Worm (Caenorhabditis elegans): ENCODE data around the gene str-84.

str-84 gene

ce11 chrV:8990194-8990649 is 9.5 kb upstream of the str-84 start, which contains the start of gene F59E11.7:
F59E11.7 (plus strand) TSS chrV:8990244.
- TF ChIP-seq lin-14 (GFP tag; optimal IDR thresholded peaks at IDR 0.05): peak; percentile 52
- peak; percentile 73 for TF ChIP-seq nhr-85 (tag)
- TF ChIP-seq snu-23 (GFP tag; optimal IDR thresholded peaks at IDR 0.05): peak; percentile 19
- no peak for TF ChIP-seq nhr-90 (tag; optimal IDR thresholded peaks at IDR 0.05; ENCODE audit: poor library complexity)
- TF ChIP-seq unc-30 (tag; optimal IDR thresholded peaks at IDR 0.05): no peak
- no peak for TF ChIP-seq mdl-1 (tag; optimal IDR thresholded peaks at IDR 0.05)
- peak; percentile 16 for TF ChIP-seq nhr-20 (tag; optimal IDR thresholded peaks at IDR 0.05)
- TF ChIP-seq elt-3 (tag; optimal IDR thresholded peaks at IDR 0.05): peak in 1 of 6 experiments; percentile 37
- peak; percentile 33 for TF ChIP-seq blmp-1 (tag; optimal IDR thresholded peaks at IDR 0.05)
- TF ChIP-seq efl-1 (optimal IDR thresholded peaks at IDR 0.05): no peak
- peak in 1 of 2 experiments; percentile 71 for TF ChIP-seq efl-1 (GFP tag; optimal IDR thresholded peaks at IDR 0.05 in 1 of 2)
- peak in 1 of 2 experiments; percentile 2 for TF ChIP-seq lin-35 (GFP tag; optimal IDR thresholded peaks at IDR 0.05)
- TF ChIP-seq mep-1 (tag; optimal IDR thresholded peaks at IDR 0.05): peak; percentile 5

DNA sequence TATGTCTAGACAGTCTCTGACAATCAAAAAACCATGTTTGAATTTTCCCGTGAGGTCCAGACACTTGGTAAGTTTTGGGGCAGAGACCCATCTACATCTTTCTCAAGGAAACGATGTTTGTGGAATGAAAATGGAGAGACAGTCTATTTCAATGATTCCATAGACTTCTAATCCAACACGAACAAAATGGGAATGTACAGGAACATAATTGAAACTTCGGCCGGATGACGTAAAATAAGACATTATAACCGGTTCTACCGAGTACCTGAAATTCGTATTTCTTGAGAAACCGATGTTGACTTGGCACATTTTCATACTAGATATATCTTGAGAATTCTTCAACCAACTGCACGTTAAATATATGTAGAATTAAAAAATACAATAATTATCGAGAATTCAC is 7.4 kb upstream of the str-84 start, which contains the start of gene str-87:
str-87 (minus strand) TSS at position 101 of the 400 bp plus-strand sequence.
- TF ChIP-seq sup-37 (GFP tag; optimal IDR thresholded peaks at IDR 0.05): no peak

DNA sequence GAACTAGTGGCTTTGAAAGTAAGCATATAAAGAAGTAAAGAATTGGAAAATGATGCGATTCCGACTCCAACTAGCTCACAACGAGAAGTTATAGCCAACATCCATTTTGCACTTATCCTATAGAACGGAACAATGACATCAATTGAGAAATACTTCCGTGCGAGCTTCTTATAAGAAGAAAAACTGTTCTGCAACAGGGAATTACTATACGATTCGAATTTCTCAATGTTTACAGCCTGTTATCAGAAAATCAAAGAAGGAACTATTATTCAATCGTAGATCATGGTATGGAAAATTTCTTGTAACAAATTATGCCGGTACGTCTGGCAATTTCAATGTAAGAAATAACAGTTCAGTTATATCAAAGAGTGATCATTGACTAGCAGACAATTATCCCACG is 5.0 kb upstream of the str-84 start, which contains the start of gene str-85:
str-85 (minus strand) TSS at position 101 of the 400 bp plus-strand sequence.
- TF ChIP-seq skn-1 (tag; optimal IDR thresholded peaks at IDR 0.05): no peak
- no peak for TF ChIP-seq mep-1 (tag; optimal IDR thresholded peaks at IDR 0.05)
- no peak for TF ChIP-seq egl-13 (tag; optimal IDR thresholded peaks at IDR 0.05)
- TF ChIP-seq snpc-4 (tag; optimal IDR thresholded peaks at IDR 0.05): no peak
- no peak for TF ChIP-seq ceh-88 (GFP tag; IDR thresholded peaks at IDR 0.05)
- no peak for TF ChIP-seq xbp-1 (tag; optimal IDR thresholded peaks at IDR 0.05)
- no peak for TF ChIP-seq aly-2 (tag; optimal IDR thresholded peaks at IDR 0.05)
- no peak for TF ChIP-seq pqm-1 (tag; optimal IDR thresholded peaks at IDR 0.05)
- no peak for TF ChIP-seq ceh-8 (GFP tag; optimal IDR thresholded peaks at IDR 0.05)
- no peak for TF ChIP-seq unc-86 (tag; optimal IDR thresholded peaks at IDR 0.05)
- TF ChIP-seq nhr-85 (tag): no peak
- no peak for TF ChIP-seq elt-2 (tag; optimal IDR thresholded peaks at IDR 0.05)

DNA sequence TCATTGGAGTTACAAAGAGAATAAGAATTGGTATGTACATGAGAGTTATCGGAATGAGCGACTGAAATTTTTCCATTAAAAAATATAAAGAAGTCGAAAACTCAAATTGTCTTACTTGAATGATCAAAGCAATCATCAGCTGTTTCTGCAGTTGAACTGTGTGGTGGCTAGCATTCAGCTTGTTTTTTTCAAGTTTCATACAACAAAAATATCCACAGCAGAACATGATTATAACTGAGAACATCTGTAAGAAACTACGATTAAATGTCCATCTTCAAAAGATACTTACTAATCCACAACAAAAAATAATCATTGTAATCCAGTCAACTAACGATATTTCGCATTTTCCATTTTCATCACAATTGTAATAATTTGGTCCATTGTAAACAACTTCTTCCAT is 4.0 kb upstream of the str-84 start:
- TF ChIP-seq snpc-4 (tag; optimal IDR thresholded peaks at IDR 0.05): no peak
- TF ChIP-seq efl-1 (optimal IDR thresholded peaks at IDR 0.05): no peak
- TF ChIP-seq efl-1 (GFP tag; optimal IDR thresholded peaks at IDR 0.05 in 1 of 2): peak in 1 of 2 experiments; percentile 92

- TF ChIP-seq snu-23 (GFP tag; optimal IDR thresholded peaks at IDR 0.05): no peak
- TF ChIP-seq isw-1 (GFP tag; IDR thresholded peaks at IDR 0.05): no peak
- TF ChIP-seq unc-86 (tag; optimal IDR thresholded peaks at IDR 0.05): no peak
- no peak for TF ChIP-seq C04F5.9 (tag; optimal IDR thresholded peaks at IDR 0.05)
- TF ChIP-seq mab-9 (GFP tag; IDR thresholded peaks at IDR 0.05): no peak
- TF ChIP-seq ztf-4 (tag; optimal IDR thresholded peaks at IDR 0.05): no peak
- TF ChIP-seq lin-13 (GFP tag; optimal IDR thresholded peaks at IDR 0.05): no peak
- TF ChIP-seq ceh-63 (GFP tag; optimal IDR thresholded peaks at IDR 0.05): no peak
- TF ChIP-seq unc-30 (tag; optimal IDR thresholded peaks at IDR 0.05): no peak
- no peak for TF ChIP-seq hlh-17 (GFP tag; optimal IDR thresholded peaks at IDR 0.05; ENCODE audit: borderline replicate concordance)
- no peak for TF ChIP-seq ceh-90 (tag; optimal IDR thresholded peaks at IDR 0.05)
Measured at ce11 chrV:8983604-8984003, 2.9 kb upstream of the str-84 start, which contains the start of gene str-86. str-86 (minus strand) TSS chrV:8983704.

DNA sequence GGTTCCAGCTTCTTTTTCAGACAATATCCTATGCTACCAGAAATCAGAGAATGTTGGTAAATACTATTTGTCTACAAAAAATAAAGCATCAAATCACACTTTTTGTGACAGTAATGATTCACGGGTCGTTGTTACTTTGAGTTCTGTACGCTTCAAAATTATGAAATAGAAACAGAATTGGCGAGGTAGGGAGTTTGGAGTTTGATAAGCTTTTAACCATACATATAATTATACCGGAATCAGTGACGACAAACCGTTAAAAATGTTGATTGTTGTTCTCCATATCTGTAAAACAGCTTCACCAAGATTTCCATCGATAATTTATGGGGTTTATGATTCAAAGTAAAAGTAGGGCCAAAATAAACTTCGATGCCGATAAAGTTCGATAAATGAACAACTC is 2.9 kb downstream of the str-84 start:
- TF ChIP-seq lin-35 (GFP tag; optimal IDR thresholded peaks at IDR 0.05): no peak
- TF ChIP-seq ces-1 (GFP tag; optimal IDR thresholded peaks at IDR 0.05): no peak
- no peak for TF ChIP-seq nhr-77 (tag; optimal IDR thresholded peaks at IDR 0.05)
- no peak for TF ChIP-seq nhr-90 (tag; optimal IDR thresholded peaks at IDR 0.05; ENCODE audit: poor library complexity)
- TF ChIP-seq lsy-2 (tag; optimal IDR thresholded peaks at IDR 0.05): no peak
- TF ChIP-seq snpc-4 (tag; optimal IDR thresholded peaks at IDR 0.05): no peak
- no peak for TF ChIP-seq efl-1 (optimal IDR thresholded peaks at IDR 0.05)
- TF ChIP-seq efl-1 (GFP tag; optimal IDR thresholded peaks at IDR 0.05 in 1 of 2): peak in 1 of 2 experiments; percentile 62
- no peak for TF ChIP-seq nhr-20 (tag; optimal IDR thresholded peaks at IDR 0.05)
- no peak for TF ChIP-seq unc-62 (GFP tag; optimal IDR thresholded peaks at IDR 0.05)
